Worm (Caenorhabditis elegans) whole organism, L3 larva: Measurements from ENCODE around the gene srd-3.

Experiments
- R02D3.7 ChIP-seq: fragments of 150-350 bp; optimal IDR thresholded peaks from 2 replicates; lab custom pipeline; 2014; ENCODE audit warnings: missing biosample characterization, missing genetic modification characterization
- aly-2 ChIP-seq: fragments of 150-350 bp; optimal IDR thresholded peaks from 2 replicates; lab custom pipeline; 2014; ENCODE audit warnings: missing biosample characterization, missing genetic modification characterization
- ama-1 ChIP-seq: fragments of 150-350 bp; optimal IDR thresholded peaks from 2 replicates; lab custom pipeline; 2018
- ceh-16 ChIP-seq: sonication (generic microtip); optimal IDR thresholded peaks from 2 replicates; lab custom pipeline; 2017; ENCODE audit warnings: missing biosample characterization, missing genetic modification characterization
- ceh-28 ChIP-seq: fragments of 150-350 bp; optimal IDR thresholded peaks from 2 replicates; lab custom pipeline; 2014; ENCODE audit warnings: missing biosample characterization, missing genetic modification reagents, missing genetic modification characterization
- ceh-82 ChIP-seq: fragments of 150-350 bp; optimal IDR thresholded peaks from 2 replicates; lab custom pipeline; 2014; ENCODE audit warnings: missing biosample characterization, missing genetic modification characterization
- ceh-9 ChIP-seq: sonication (generic microtip); optimal IDR thresholded peaks from 2 replicates; lab custom pipeline; 2018; ENCODE audit warnings: missing biosample characterization, missing genetic modification characterization
- daf-12 ChIP-seq: fragments of 150-350 bp; optimal IDR thresholded peaks from 2 replicates; lab custom pipeline; 2014; ENCODE audit warnings: missing biosample characterization, missing genetic modification reagents, missing genetic modification characterization
- elt-1 ChIP-seq: fragments of 150-350 bp; optimal IDR thresholded peaks from 2 replicates; lab custom pipeline; 2014; ENCODE audit warnings: missing biosample characterization, missing genetic modification characterization
- elt-2 ChIP-seq: sonication (generic microtip); optimal IDR thresholded peaks from 2 replicates; lab custom pipeline; 2016; ENCODE audit warnings: missing genetic modification reagents, mild to moderate bottlenecking, missing genetic modification characterization, missing compliant biosample characterization
- elt-3 ChIP-seq, 3 experiments: fragments of 150-350 bp in 1 of 3; sonication (generic microtip) in 2 of 3; optimal IDR thresholded peaks; 2 replicates in 2 of 3; 4 replicates in 1 of 3; lab custom pipeline; 2014 to 2017; ENCODE audit warnings: missing biosample characterization in 3 of 3, missing genetic modification characterization in 3 of 3
- eor-1 ChIP-seq, 2 experiments: fragments of 150-350 bp; optimal IDR thresholded peaks; 2 replicates each; lab custom pipeline; 2014 to 2018; ENCODE audit warnings: missing biosample characterization in 2 of 2, missing genetic modification characterization in 2 of 2
- fkh-10 ChIP-seq: sonication (generic microtip); optimal IDR thresholded peaks from 2 replicates; lab custom pipeline; 2017; ENCODE audit warnings: missing biosample characterization, missing genetic modification reagents, missing genetic modification characterization
- fkh-2 ChIP-seq: fragments of 150-350 bp; optimal IDR thresholded peaks from 2 replicates; lab custom pipeline; 2014; ENCODE audit warnings: missing biosample characterization, missing genetic modification reagents, missing genetic modification characterization
- fos-1 ChIP-seq: fragments of 150-350 bp; optimal IDR thresholded peaks from 2 replicates; lab custom pipeline; 2014; ENCODE audit warnings: missing biosample characterization, missing genetic modification characterization
- jun-1 ChIP-seq: fragments of 150-350 bp; optimal IDR thresholded peaks from 2 replicates; lab custom pipeline; 2014; ENCODE audit warnings: missing biosample characterization, missing genetic modification reagents, missing genetic modification characterization
- lin-15B ChIP-seq: fragments of 150-350 bp; optimal IDR thresholded peaks from 2 replicates; lab custom pipeline; 2014; ENCODE audit warnings: missing biosample characterization, missing genetic modification characterization
- mdl-1 ChIP-seq: fragments of 150-350 bp; optimal IDR thresholded peaks from 2 replicates; lab custom pipeline; 2014; ENCODE audit warnings: missing biosample characterization, missing genetic modification characterization
- mml-1 ChIP-seq: fragments of 150-350 bp; sonication (generic microtip); optimal IDR thresholded peaks from 3 replicates; lab custom pipeline; 2014; ENCODE audit warnings: missing biosample characterization, missing genetic modification characterization
- nfya-1 ChIP-seq: sonication (generic microtip); optimal IDR thresholded peaks from 2 replicates; lab custom pipeline; 2017; ENCODE audit warnings: missing genetic modification characterization, mild to moderate bottlenecking, missing compliant biosample characterization, antibody characterized with exemption, moderate library complexity; ENCODE audit not compliant: insufficient read depth
- nhr-11 ChIP-seq: fragments of 150-350 bp; optimal IDR thresholded peaks from 2 replicates; lab custom pipeline; 2014; ENCODE audit warnings: missing biosample characterization, missing genetic modification characterization
- nhr-12 ChIP-seq: fragments of 150-350 bp; optimal IDR thresholded peaks from 2 replicates; lab custom pipeline; 2014; ENCODE audit warnings: missing biosample characterization, missing genetic modification characterization
- nhr-23 ChIP-seq: fragments of 150-350 bp; optimal IDR thresholded peaks from 2 replicates; lab custom pipeline; 2014; ENCODE audit warnings: missing biosample characterization, missing genetic modification reagents, missing genetic modification characterization
- nhr-237 ChIP-seq: fragments of 150-350 bp; optimal IDR thresholded peaks from 2 replicates; lab custom pipeline; 2014; ENCODE audit warnings: missing biosample characterization, missing genetic modification characterization
- nhr-25 ChIP-seq: sonication (generic microtip); optimal IDR thresholded peaks from 2 replicates; lab custom pipeline; 2017; ENCODE audit warnings: missing biosample characterization, missing genetic modification characterization
- nhr-28 ChIP-seq: fragments of 150-350 bp; optimal IDR thresholded peaks from 2 replicates; lab custom pipeline; 2014; ENCODE audit warnings: missing biosample characterization, missing genetic modification characterization
- nhr-76 ChIP-seq: fragments of 150-350 bp; sonication (generic microtip); optimal IDR thresholded peaks from 5 replicates; lab custom pipeline; 2014; ENCODE audit warnings: missing biosample characterization, missing genetic modification characterization
- nhr-77 ChIP-seq: fragments of 150-350 bp; optimal IDR thresholded peaks from 2 replicates; lab custom pipeline; 2014; ENCODE audit warnings: missing biosample characterization, missing genetic modification characterization
- pha-4 ChIP-seq: fragments of 150-350 bp; optimal IDR thresholded peaks from 2 replicates; lab custom pipeline; 2014; ENCODE audit warnings: missing biosample characterization, missing genetic modification reagents, missing genetic modification characterization
- pqm-1 ChIP-seq: fragments of 150-350 bp; optimal IDR thresholded peaks from 2 replicates; lab custom pipeline; 2017; ENCODE audit warnings: missing biosample characterization, missing genetic modification characterization, inconsistent platforms
- skn-1 ChIP-seq: fragments of 150-350 bp; optimal IDR thresholded peaks from 2 replicates; lab custom pipeline; 2014; ENCODE audit warnings: missing biosample characterization, missing genetic modification characterization
- snpc-4 ChIP-seq: fragments of 150-350 bp; optimal IDR thresholded peaks from 2 replicates; lab custom pipeline; 2014; ENCODE audit warnings: missing biosample characterization, missing genetic modification characterization
- unc-39 ChIP-seq: sonication (generic microtip); optimal IDR thresholded peaks from 4 replicates; lab custom pipeline; 2017; ENCODE audit warnings: missing biosample characterization, missing genetic modification characterization
- unc-62 ChIP-seq: fragments of 150-350 bp; sonication (generic microtip); optimal IDR thresholded peaks from 4 replicates; lab custom pipeline; 2014; ENCODE audit warnings: missing biosample characterization, missing genetic modification reagents, missing genetic modification characterization
- zag-1 ChIP-seq: fragments of 150-350 bp; optimal IDR thresholded peaks from 2 replicates; lab custom pipeline; 2014; ENCODE audit warnings: missing biosample characterization, missing genetic modification characterization

The srd-3 gene

DNA sequence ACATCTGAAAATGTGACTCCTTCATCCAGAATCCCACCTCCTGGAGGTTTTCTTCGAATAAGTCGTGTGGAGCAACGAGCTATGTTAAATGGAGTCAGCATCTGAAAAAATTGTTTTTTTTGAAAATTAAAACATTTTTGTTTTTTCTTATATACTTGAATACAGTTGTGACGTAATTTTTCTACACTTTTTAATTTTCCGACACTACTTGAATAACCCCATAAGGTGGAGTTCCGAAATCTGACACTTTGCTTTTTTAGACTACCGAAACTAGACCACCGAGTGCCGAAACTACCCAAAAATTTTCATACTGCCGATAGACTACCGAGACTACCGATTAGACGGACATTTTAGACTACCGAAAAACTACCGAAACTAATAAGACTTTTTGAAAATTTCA is 37.4 kb downstream of the srd-3 start, which contains the start of gene mcat-1:
Gene mcat-1 (minus strand): TSS at position 101 of the 400 bp plus-strand sequence.
- TF ChIP-seq ceh-9 (tag; lab: Kevin White, UChicago) = no peak
- no peak for TF ChIP-seq fos-1 (tag; lab: Kevin White, UChicago)
- no peak for TF ChIP-seq ceh-28 (tag; lab: Kevin White, UChicago)
- TF ChIP-seq unc-39 (tag; lab: Kevin White, UChicago) = no peak
- no peak for TF ChIP-seq elt-1
- no peak for TF ChIP-seq pqm-1 (tag; lab: Kevin White, UChicago)
- TF ChIP-seq zag-1 (tag; lab: Kevin White, UChicago) = no peak
- no peak for TF ChIP-seq R02D3.7 (tag; lab: Kevin White, UChicago)
- TF ChIP-seq fkh-2 (tag; lab: Kevin White, UChicago) = no peak
- no peak for TF ChIP-seq elt-3 (tag; optimal IDR thresholded peaks at IDR 0.05; lab: Kevin White, UChicago)
- TF ChIP-seq nhr-77 = no peak
- TF ChIP-seq elt-2 (tag; lab: Kevin White, UChicago) = no peak
- TF ChIP-seq nhr-76 = no peak

DNA sequence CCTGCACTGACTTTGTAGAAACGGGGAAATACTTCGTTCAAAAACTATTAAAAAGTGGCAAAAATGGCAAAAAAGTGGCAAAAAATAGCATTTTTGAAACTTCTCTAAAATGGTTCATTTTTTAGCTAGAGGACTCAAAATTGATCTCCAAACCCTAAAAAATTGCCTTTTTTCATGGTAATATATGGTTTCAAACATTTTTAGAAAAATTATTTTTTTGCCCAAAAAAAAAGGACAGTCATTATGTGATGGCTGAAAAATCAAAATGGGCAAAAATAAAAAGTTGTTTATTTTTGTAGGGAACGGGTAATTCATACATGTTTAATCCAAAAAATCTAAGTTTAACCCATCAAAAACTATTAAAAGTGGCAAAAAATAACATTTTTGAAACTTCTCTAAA is 40.9 kb downstream of the srd-3 start:
- TF ChIP-seq lin-15B (tag; lab: Kevin White, UChicago) (no peak), ceh-16 (tag; lab: Kevin White, UChicago) (no peak), mml-1 (no peak), aly-2 (tag; lab: Kevin White, UChicago) (no peak), ama-1 (no peak), eor-1 (tag; optimal IDR thresholded peaks at IDR 0.05; lab: Kevin White, UChicago) (no peak), nhr-11 (tag; lab: Kevin White, UChicago) (no peak), nhr-237 (tag; lab: Kevin White, UChicago) (no peak), unc-62 (GFP tag; lab: Kevin White, UChicago) (no peak), nhr-25 (no peak), snpc-4 (no peak), jun-1 (tag; lab: Kevin White, UChicago) (no peak), ceh-82 (tag; lab: Kevin White, UChicago) (no peak), nfya-1 (no peak), unc-39 (tag; lab: Kevin White, UChicago) (no peak), pqm-1 (tag; lab: Kevin White, UChicago) (no peak), fkh-10 (GFP tag; lab: Kevin White, UChicago) (no peak)
- TF ChIP-seq, all 47 proteins: peak for 0

DNA sequence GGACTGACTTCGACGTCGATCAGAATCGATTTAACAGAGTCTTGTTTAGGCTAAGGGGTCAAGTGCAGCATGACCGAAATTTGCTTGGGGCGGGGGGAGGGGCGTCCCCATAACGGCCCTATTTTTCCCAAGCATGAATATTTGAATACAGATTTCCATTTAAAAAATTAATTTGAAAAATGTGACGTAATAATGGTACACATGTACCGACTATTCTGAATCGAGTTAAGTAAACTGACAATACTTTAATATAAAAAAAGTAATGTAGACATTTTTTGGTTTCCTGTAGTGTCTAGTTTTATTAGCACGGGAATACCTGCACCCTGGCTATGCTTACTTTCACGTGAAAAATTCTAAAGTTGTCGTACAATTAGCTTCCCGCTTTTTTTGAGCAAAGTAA is 42.0 kb downstream of the srd-3 start:
- TF ChIP-seq zag-1 (tag; lab: Kevin White, UChicago) = no peak
- no peak for TF ChIP-seq nhr-28
- no peak for TF ChIP-seq nhr-11 (tag; lab: Kevin White, UChicago)
- no peak for TF ChIP-seq mml-1
- no peak for TF ChIP-seq fkh-10 (GFP tag; lab: Kevin White, UChicago)
- TF ChIP-seq R02D3.7 (tag; lab: Kevin White, UChicago) = no peak
- TF ChIP-seq fkh-2 (tag; lab: Kevin White, UChicago) = no peak
- TF ChIP-seq eor-1 (tag; optimal IDR thresholded peaks at IDR 0.05; lab: Kevin White, UChicago) = no peak
- TF ChIP-seq elt-2 (tag; lab: Kevin White, UChicago) = no peak
- TF ChIP-seq fos-1 (tag; lab: Kevin White, UChicago) = no peak
- no peak for TF ChIP-seq ceh-82 (tag; lab: Kevin White, UChicago)
- TF ChIP-seq nhr-12 (tag; lab: Kevin White, UChicago) = no peak
- no peak for TF ChIP-seq daf-12
- TF ChIP-seq aly-2 (tag; lab: Kevin White, UChicago) = no peak
- no peak for TF ChIP-seq mdl-1
- TF ChIP-seq ceh-16 (tag; lab: Kevin White, UChicago) = no peak
- TF ChIP-seq pha-4 = no peak

DNA sequence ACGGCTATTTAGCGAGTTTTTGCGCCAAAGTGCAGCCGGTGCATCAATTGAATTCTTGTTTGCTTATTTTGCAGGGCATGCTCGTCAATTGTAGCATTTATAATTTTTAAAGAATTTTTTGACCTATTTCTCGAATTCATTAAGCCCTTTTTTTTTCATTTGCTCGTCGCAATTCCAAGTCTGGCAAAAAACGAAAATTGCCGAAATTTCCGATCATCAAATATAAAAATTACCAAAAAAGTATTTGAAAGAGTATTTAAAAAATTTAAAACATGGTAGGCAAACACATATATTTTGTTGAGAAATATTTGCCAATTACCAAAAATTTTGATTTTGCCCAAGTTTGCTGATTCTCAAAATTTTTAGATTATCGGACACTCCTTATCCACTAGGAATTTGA is 44.7 kb downstream of the srd-3 start, which contains the start of gene C50D2.6:
Gene C50D2.6 (plus strand): TSS at position 301 of the 400 bp plus-strand sequence.
- TF ChIP-seq nhr-11 (tag; lab: Kevin White, UChicago) = no peak
- TF ChIP-seq ceh-82 (tag; lab: Kevin White, UChicago) = no peak
- TF ChIP-seq zag-1 (tag; lab: Kevin White, UChicago) = no peak
- TF ChIP-seq ceh-9 (tag; lab: Kevin White, UChicago) = no peak
- TF ChIP-seq skn-1 (tag; lab: Kevin White, UChicago) = no peak
- no peak for TF ChIP-seq nhr-237 (tag; lab: Kevin White, UChicago)
- TF ChIP-seq fkh-10 (GFP tag; lab: Kevin White, UChicago) = no peak
- no peak for TF ChIP-seq daf-12
- TF ChIP-seq elt-2 (tag; lab: Kevin White, UChicago) = no peak
- no peak for TF ChIP-seq elt-1

DNA sequence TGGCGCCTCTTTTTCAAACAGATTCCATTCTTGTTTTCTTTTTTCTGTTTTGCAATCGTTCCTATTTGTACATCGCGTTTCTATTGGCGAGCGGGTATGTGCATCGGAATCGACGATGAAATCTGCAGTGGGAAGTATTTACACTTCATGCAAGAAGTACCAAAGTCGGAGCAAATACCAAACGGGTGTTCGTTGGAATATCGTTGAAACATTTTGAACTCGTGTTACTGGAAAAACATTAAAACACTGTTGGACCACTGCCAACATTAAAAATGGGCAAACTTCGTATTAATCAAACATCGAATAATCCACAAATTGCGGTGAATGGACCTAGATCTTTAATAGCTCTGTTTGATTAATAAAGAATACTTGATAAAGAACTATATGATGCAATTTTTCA is 49.7 kb downstream of the srd-3 start, which contains the start of gene C23H3.9:
Gene C23H3.9 (minus strand): TSS at position 101 of the 400 bp plus-strand sequence.
- no peak for TF ChIP-seq eor-1 (tag; optimal IDR thresholded peaks at IDR 0.05; lab: Kevin White, UChicago)
- TF ChIP-seq nhr-23 = no peak
